Fruit fly (Drosophila melanogaster): ENCODE measurements around the gene CG46468.

Gene CG46468

dm6 chr2L:9525719-9526118 is 39.5 kb downstream of the CG46468 start (continued):
- TF ChIP-seq gcm (GFP tag; optimal IDR thresholded peaks at IDR 0.05), result peak; percentile 85
- TF ChIP-seq lmd (GFP tag; IDR thresholded peaks at IDR 0.05), result peak; percentile 40; the same call in 1 of the 2 replicates
- peak; percentile 21 for TF ChIP-seq Chrac-16 (GFP tag; optimal IDR thresholded peaks at IDR 0.05)
- TF ChIP-seq CG9797 (GFP tag; optimal IDR thresholded peaks at IDR 0.05), result peak; percentile 43
- TF ChIP-seq dm (GFP tag; optimal IDR thresholded peaks at IDR 0.05), result peak; percentile 45
- TF ChIP-seq CG1602 (GFP tag; optimal IDR thresholded peaks at IDR 0.05), result peak; percentile 64
- no peak for TF ChIP-seq CG42726 (GFP tag; IDR thresholded peaks at IDR 0.05; ENCODE audit: partially characterized antibody)
- peak; percentile 78 for TF ChIP-seq pho (GFP tag; optimal IDR thresholded peaks at IDR 0.05)
- peak; percentile 92 for TF ChIP-seq caup (GFP tag; optimal IDR thresholded peaks at IDR 0.05; ENCODE audit: severe bottlenecking)
- TF ChIP-seq schlank (tag; optimal IDR thresholded peaks at IDR 0.05), result peak; percentile 87
- TF ChIP-seq sd (tag; optimal IDR thresholded peaks at IDR 0.05), result peak; percentile 89
- TF ChIP-seq zfh2 (GFP tag; optimal IDR thresholded peaks at IDR 0.05), result peak; percentile 18
- peak; percentile 79 for TF ChIP-seq CG4424 (GFP tag; optimal IDR thresholded peaks at IDR 0.05)
- peak; percentile 27 for TF ChIP-seq CG4617 (GFP tag; optimal IDR thresholded peaks at IDR 0.05; ENCODE audit: borderline replicate concordance)
- peak; percentile 93 for TF ChIP-seq CG12769 (tag; optimal IDR thresholded peaks at IDR 0.05)
- peak; percentile 77 for TF ChIP-seq fd102C (GFP tag; optimal IDR thresholded peaks at IDR 0.05)
- peak; percentile 93 for TF ChIP-seq ci (GFP tag; IDR thresholded peaks at IDR 0.05)
- TF ChIP-seq zf30C (GFP tag; optimal IDR thresholded peaks at IDR 0.05), result peak; percentile 35
- no peak for TF ChIP-seq ato (GFP tag; IDR thresholded peaks at IDR 0.05; ENCODE audit: partially characterized antibody)
- peak; percentile 51 for TF ChIP-seq lilli (GFP tag; optimal IDR thresholded peaks at IDR 0.05)
- TF ChIP-seq sima (GFP tag; optimal IDR thresholded peaks at IDR 0.05), result peak; percentile 54
- peak; percentile 90 for TF ChIP-seq Mes4 (GFP tag; optimal IDR thresholded peaks at IDR 0.05)
- peak; percentile 93 for TF ChIP-seq bab2 (GFP tag; optimal IDR thresholded peaks at IDR 0.05)
- peak; percentile 80 for TF ChIP-seq sug (tag; optimal IDR thresholded peaks at IDR 0.05)
- TF ChIP-seq CG9817 (tag; optimal IDR thresholded peaks at IDR 0.05), result peak; percentile 59
- TF ChIP-seq CG14441 (GFP tag; IDR thresholded peaks at IDR 0.05), result peak; percentile 71
- TF ChIP-seq BtbVII (GFP tag; optimal IDR thresholded peaks at IDR 0.05), result peak; percentile 95
- peak; percentile 50 for TF ChIP-seq CG15479 (GFP tag; optimal IDR thresholded peaks at IDR 0.05)
- peak; percentile 89 for TF ChIP-seq CG15696 (tag; optimal IDR thresholded peaks at IDR 0.05)
- peak; percentile 53 for TF ChIP-seq CG13775 (GFP tag; optimal IDR thresholded peaks at IDR 0.05)
- no peak for TF ChIP-seq zen2 (GFP tag; IDR thresholded peaks at IDR 0.05; ENCODE audit: partially characterized antibody)
- peak; percentile 75 for TF ChIP-seq Mad (GFP tag; optimal IDR thresholded peaks at IDR 0.05)
- TF ChIP-seq danr (GFP tag; IDR thresholded peaks at IDR 0.05), result peak; percentile 50; the same call in 1 of the 2 replicates
- TF ChIP-seq ATbp (GFP tag; optimal IDR thresholded peaks at IDR 0.05), result peak; percentile 97
- TF ChIP-seq CG15514 (GFP tag; optimal IDR thresholded peaks at IDR 0.05), result peak; percentile 88
- TF ChIP-seq gce (GFP tag; IDR thresholded peaks at IDR 0.05), result peak; percentile 91
- peak; percentile 95 for TF ChIP-seq CG17568 (GFP tag; optimal IDR thresholded peaks at IDR 0.05)
- TF ChIP-seq CG11085 (GFP tag; IDR thresholded peaks at IDR 0.05), result peak; percentile 59; the same call in 1 of the 2 replicates
- peak; percentile 73; the same call in 2 of the 3 replicates for TF ChIP-seq dysf (GFP tag; IDR thresholded peaks at IDR 0.05)
- TF ChIP-seq CG12236 (GFP tag; optimal IDR thresholded peaks at IDR 0.05), result peak; percentile 94
- TF ChIP-seq CG32532 (GFP tag; IDR thresholded peaks at IDR 0.05), result peak; percentile 44; the same call in 1 of the 2 replicates
- TF ChIP-seq CG6254 (GFP tag; optimal IDR thresholded peaks at IDR 0.05), result peak; percentile 91
- peak; percentile 72 for TF ChIP-seq bigmax (GFP tag; optimal IDR thresholded peaks at IDR 0.05)
- peak; percentile 37 for TF ChIP-seq HmgD (GFP tag; optimal IDR thresholded peaks at IDR 0.05)
- peak; percentile 68 for TF ChIP-seq pnt (GFP tag; optimal IDR thresholded peaks at IDR 0.05)
- peak; percentile 64 for TF ChIP-seq abd-A (tag; optimal IDR thresholded peaks at IDR 0.05)
- no peak for TF ChIP-seq wor (GFP tag; IDR thresholded peaks at IDR 0.05)
- peak; percentile 67 for TF ChIP-seq bowl (GFP tag; IDR thresholded peaks at IDR 0.05)
- peak; percentile 53 for TF ChIP-seq fu2 (GFP tag; optimal IDR thresholded peaks at IDR 0.05)
- peak; percentile 82 for TF ChIP-seq CG8924 (tag; optimal IDR thresholded peaks at IDR 0.05)
